Fruit fly (Drosophila melanogaster) whole organism, embryonic: ENCODE results near the gene CSN1b.

ENCODE experiments used
- Bgb ChIP-seq: fragments of 200-800 bp; sonication (Bioruptor generic); IDR thresholded peaks from 2 replicates; pipeline ENCODE4 v1.3.6; 2022; ENCODE audit warnings: missing biosample characterization, missing genetic modification characterization; ENCODE audit not compliant: partially characterized antibody
- CG11504 ChIP-seq: fragments of 200-800 bp; sonication (Bioruptor generic); optimal IDR thresholded peaks from 3 replicates; lab custom pipeline; 2019; ENCODE audit warnings: missing biosample characterization, mild to moderate bottlenecking, missing genetic modification characterization, moderate library complexity
- CG12155 ChIP-seq: fragments of 200-800 bp; sonication (Bioruptor generic); optimal IDR thresholded peaks from 3 replicates; lab custom pipeline; 2016; ENCODE audit warnings: missing biosample characterization, missing genetic modification characterization
- CG1529 ChIP-seq: fragments of 200-800 bp; sonication (Bioruptor generic); optimal IDR thresholded peaks from 3 replicates; lab custom pipeline; 2018; ENCODE audit warnings: missing biosample characterization, missing genetic modification characterization
- CG15479 ChIP-seq: fragments of 200-800 bp; sonication (Bioruptor generic); optimal IDR thresholded peaks from 3 replicates; lab custom pipeline; 2019; ENCODE audit warnings: missing biosample characterization, mild to moderate bottlenecking, missing genetic modification characterization, moderate library complexity
- CG16779 ChIP-seq: fragments of 200-800 bp; sonication (Bioruptor generic); IDR thresholded peaks from 2 replicates; pipeline ENCODE4 v1.3.6; 2022; ENCODE audit warnings: missing biosample characterization, missing genetic modification characterization
- CG16863 ChIP-seq: fragments of 200-800 bp; sonication (Bioruptor generic); optimal IDR thresholded peaks from 3 replicates; lab custom pipeline; 2016; ENCODE audit warnings: missing biosample characterization, missing genetic modification characterization
- CG17328 ChIP-seq: fragments of 200-800 bp; sonication (Bioruptor generic); IDR thresholded peaks from 2 replicates; pipeline ENCODE4 v1.3.6; 2022; ENCODE audit warnings: missing biosample characterization, missing genetic modification characterization
- CG17612 ChIP-seq: fragments of 200-800 bp; sonication (Bioruptor generic); IDR thresholded peaks from 2 replicates; pipeline ENCODE4 v1.3.6; 2022; ENCODE audit warnings: missing biosample characterization, missing genetic modification characterization
- CG17802 ChIP-seq: fragments of 200-800 bp; sonication (Bioruptor generic); optimal IDR thresholded peaks from 2 replicates; lab custom pipeline; 2018; ENCODE audit warnings: missing biosample characterization, mild to moderate bottlenecking, missing genetic modification characterization, moderate library complexity
- CG18011 ChIP-seq: fragments of 200-800 bp; sonication (Bioruptor generic); optimal IDR thresholded peaks from 2 replicates; lab custom pipeline; 2017; ENCODE audit warnings: missing biosample characterization, missing genetic modification characterization, mild to moderate bottlenecking, moderate library complexity, missing genotype
- CG32772 ChIP-seq: fragments of 200-800 bp; sonication (Bioruptor generic); IDR thresholded peaks from 2 replicates; pipeline ENCODE4 v1.3.6; 2022; ENCODE audit warnings: missing biosample characterization, missing genetic modification characterization
- CG34422 ChIP-seq: fragments of 200-800 bp; sonication (Bioruptor generic); IDR thresholded peaks from 3 replicates; pipeline ENCODE4 v1.3.6; 2022; ENCODE audit warnings: missing biosample characterization, missing genetic modification characterization
- CG4282 ChIP-seq: fragments of 200-800 bp; sonication (Bioruptor generic); optimal IDR thresholded peaks from 2 replicates; lab custom pipeline; 2016; ENCODE audit warnings: missing biosample characterization, missing genetic modification characterization
- CG4424 ChIP-seq: fragments of 200-800 bp; sonication (Bioruptor generic); optimal IDR thresholded peaks from 3 replicates; lab custom pipeline; 2016; ENCODE audit warnings: missing biosample characterization, missing genetic modification characterization
- CG5180 ChIP-seq: fragments of 200-800 bp; sonication (Bioruptor generic); optimal IDR thresholded peaks from 3 replicates; lab custom pipeline; 2017; ENCODE audit warnings: missing biosample characterization, missing genetic modification characterization, mild to moderate bottlenecking, moderate library complexity, missing genetic modification reagents
- CG6683 ChIP-seq: fragments of 200-800 bp; sonication (Bioruptor generic); optimal IDR thresholded peaks from 2 replicates; lab custom pipeline; 2017; ENCODE audit warnings: missing biosample characterization, mild to moderate bottlenecking, missing genetic modification characterization, missing genetic modification reagents
- CG6791 ChIP-seq: fragments of 200-800 bp; sonication (Bioruptor generic); IDR thresholded peaks from 3 replicates; pipeline ENCODE4 v1.3.6; 2022; ENCODE audit warnings: missing biosample characterization, missing genetic modification characterization; ENCODE audit not compliant: partially characterized antibody
- CG7963 ChIP-seq: fragments of 200-800 bp; sonication (Bioruptor generic); IDR thresholded peaks from 3 replicates; pipeline ENCODE4 v1.3.6; 2022; ENCODE audit warnings: missing biosample characterization, missing genetic modification characterization; ENCODE audit not compliant: partially characterized antibody
- CG9609 ChIP-seq: fragments of 200-800 bp; sonication (Bioruptor generic); optimal IDR thresholded peaks from 3 replicates; lab custom pipeline; 2016; ENCODE audit warnings: missing biosample characterization, missing genetic modification characterization
- CHES-1-like ChIP-seq: fragments of 200-800 bp; sonication (Bioruptor generic); optimal IDR thresholded peaks from 2 replicates; lab custom pipeline; 2016; ENCODE audit warnings: missing biosample characterization, missing genetic modification characterization
- CTCF ChIP-seq: fragments of 200-800 bp; sonication (Bioruptor generic); optimal IDR thresholded peaks from 2 replicates; lab custom pipeline; 2017; ENCODE audit warnings: missing biosample characterization, mild to moderate bottlenecking, missing genetic modification characterization, moderate library complexity
- Dad ChIP-seq: fragments of 200-800 bp; sonication (Bioruptor generic); optimal IDR thresholded peaks from 3 replicates; lab custom pipeline; 2016; ENCODE audit warnings: missing biosample characterization, missing genetic modification characterization
- Dp ChIP-seq: fragments of 200-800 bp; sonication (Bioruptor generic); optimal IDR thresholded peaks from 2 replicates; lab custom pipeline; 2018; ENCODE audit warnings: missing biosample characterization, mild to moderate bottlenecking, missing genetic modification characterization, moderate library complexity
- Drgx ChIP-seq: fragments of 200-800 bp; sonication (Bioruptor generic); IDR thresholded peaks from 2 replicates; pipeline ENCODE4 v1.3.6; 2022; ENCODE audit warnings: missing biosample characterization, missing genetic modification characterization
- Ets97D ChIP-seq: fragments of 200-800 bp; sonication (Bioruptor generic); optimal IDR thresholded peaks from 3 replicates; lab custom pipeline; 2016; ENCODE audit warnings: missing biosample characterization, missing genetic modification characterization
- HLH3B ChIP-seq: fragments of 200-800 bp; sonication (Bioruptor generic); IDR thresholded peaks from 2 replicates; pipeline ENCODE4 v1.3.6; 2022; ENCODE audit warnings: missing biosample characterization, missing genetic modification characterization
- Jarid2 ChIP-seq: fragments of 200-800 bp; sonication (Bioruptor generic); optimal IDR thresholded peaks from 3 replicates; lab custom pipeline; 2017; ENCODE audit warnings: mild to moderate bottlenecking, missing biosample characterization, missing genetic modification reagents, missing genetic modification characterization
- MESR4 ChIP-seq: fragments of 200-800 bp; sonication (Bioruptor generic); optimal IDR thresholded peaks from 2 replicates; lab custom pipeline; 2018; ENCODE audit warnings: missing biosample characterization, mild to moderate bottlenecking, missing genetic modification characterization, moderate library complexity
- Med ChIP-seq: fragments of 200-800 bp; sonication (Bioruptor generic); peaks from one replicate; lab custom pipeline; 2016; ENCODE audit warnings: missing biosample characterization, missing genetic modification characterization, mild to moderate bottlenecking, inconsistent platforms, moderate library complexity
- Meics ChIP-seq: fragments of 200-800 bp; sonication (Bioruptor generic); optimal IDR thresholded peaks from 2 replicates; lab custom pipeline; 2017; ENCODE audit warnings: missing biosample characterization, mild to moderate bottlenecking, missing genetic modification characterization
- Mes4 ChIP-seq: fragments of 200-800 bp; sonication (Bioruptor generic); optimal IDR thresholded peaks from 2 replicates; lab custom pipeline; 2016; ENCODE audit warnings: missing biosample characterization, missing genetic modification characterization
- Nf-YC ChIP-seq: fragments of 200-800 bp; optimal IDR thresholded peaks from 3 replicates; lab custom pipeline; 2019; ENCODE audit warnings: missing biosample characterization, mild to moderate bottlenecking, missing genetic modification characterization, moderate library complexity
- NfI ChIP-seq: fragments of 200-800 bp; sonication (Bioruptor generic); optimal IDR thresholded peaks from 3 replicates; lab custom pipeline; 2018; ENCODE audit warnings: missing biosample characterization, mild to moderate bottlenecking, missing genetic modification characterization, moderate library complexity
- Taf1 ChIP-seq: fragments of 200-800 bp; sonication (Bioruptor generic); IDR thresholded peaks from 2 replicates; pipeline ENCODE4 v1.3.6; 2022; ENCODE audit warnings: missing biosample characterization, missing genetic modification characterization
- al ChIP-seq: fragments of 200-800 bp; sonication (Bioruptor generic); IDR thresholded peaks from 2 replicates; pipeline ENCODE4 v1.3.6; 2022; ENCODE audit warnings: missing biosample characterization, missing genetic modification characterization
- ara ChIP-seq: fragments of 200-800 bp; sonication (Bioruptor generic); IDR thresholded peaks from 2 replicates; pipeline ENCODE4 v1.3.6; 2022; ENCODE audit warnings: missing biosample characterization, missing genetic modification characterization
- cad ChIP-seq: fragments of >200 bp; optimal IDR thresholded peaks from 2 replicates; lab custom pipeline; 2017; ENCODE audit warnings: missing biosample characterization, missing genetic modification characterization
- dati ChIP-seq: fragments of 200-800 bp; sonication (Bioruptor generic); IDR thresholded peaks from 2 replicates; pipeline ENCODE4 v1.3.6; 2022; ENCODE audit warnings: missing biosample characterization, missing genetic modification characterization
- dysf ChIP-seq: fragments of 200-800 bp; sonication (Bioruptor generic); IDR thresholded peaks from 3 replicates; pipeline ENCODE4 v1.3.6; 2022; ENCODE audit warnings: missing biosample characterization, missing genetic modification characterization
- ftz-f1 ChIP-seq: fragments of 200-800 bp; sonication (Bioruptor generic); optimal IDR thresholded peaks from 2 replicates; lab custom pipeline; 2016; ENCODE audit warnings: missing biosample characterization, missing genetic modification characterization
- hbn ChIP-seq: fragments of 200-800 bp; sonication (Bioruptor generic); IDR thresholded peaks from 2 replicates; pipeline ENCODE4 v1.3.6; 2022; ENCODE audit warnings: missing biosample characterization, missing genetic modification characterization; ENCODE audit not compliant: partially characterized antibody
- insv ChIP-seq, 2 experiments: fragments of 200-800 bp; sonication (Bioruptor generic); optimal IDR thresholded peaks; 3 replicates each; lab custom pipeline; 2016 to 2018; ENCODE audit warnings: missing biosample characterization in 2 of 2, missing genetic modification characterization in 2 of 2
- odd ChIP-seq: fragments of 200-800 bp; sonication (Bioruptor generic); optimal IDR thresholded peaks from 2 replicates; lab custom pipeline; 2017; ENCODE audit warnings: missing biosample characterization, mild to moderate bottlenecking, missing genetic modification characterization
- sc ChIP-seq, 3 experiments: fragments of >200 bp in 2 of 3; fragments of 200-800 bp in 1 of 3; sonication (Bioruptor generic) in 1 of 3; optimal IDR thresholded peaks; 2 replicates in 2 of 3; 3 replicates in 1 of 3; lab custom pipeline; 2017; ENCODE audit warnings: mild to moderate bottlenecking in 1 of 3, missing biosample characterization in 1 of 3, missing genetic modification characterization in 1 of 3, missing genetic modification reagents in 1 of 3
- sqz ChIP-seq: fragments of 200-800 bp; sonication (Bioruptor generic); optimal IDR thresholded peaks from 3 replicates; lab custom pipeline; 2018; ENCODE audit warnings: missing biosample characterization, mild to moderate bottlenecking, missing genetic modification characterization
- sr ChIP-seq: fragments of 200-800 bp; sonication (Bioruptor generic); IDR thresholded peaks from 3 replicates; pipeline ENCODE4 v1.3.6; 2022; ENCODE audit warnings: missing biosample characterization, missing genetic modification characterization
- trh ChIP-seq: fragments of 200-800 bp; sonication (Bioruptor generic); optimal IDR thresholded peaks from 2 replicates; lab custom pipeline; 2016; ENCODE audit warnings: missing biosample characterization, missing genetic modification characterization

Gene CSN1b

DNA sequence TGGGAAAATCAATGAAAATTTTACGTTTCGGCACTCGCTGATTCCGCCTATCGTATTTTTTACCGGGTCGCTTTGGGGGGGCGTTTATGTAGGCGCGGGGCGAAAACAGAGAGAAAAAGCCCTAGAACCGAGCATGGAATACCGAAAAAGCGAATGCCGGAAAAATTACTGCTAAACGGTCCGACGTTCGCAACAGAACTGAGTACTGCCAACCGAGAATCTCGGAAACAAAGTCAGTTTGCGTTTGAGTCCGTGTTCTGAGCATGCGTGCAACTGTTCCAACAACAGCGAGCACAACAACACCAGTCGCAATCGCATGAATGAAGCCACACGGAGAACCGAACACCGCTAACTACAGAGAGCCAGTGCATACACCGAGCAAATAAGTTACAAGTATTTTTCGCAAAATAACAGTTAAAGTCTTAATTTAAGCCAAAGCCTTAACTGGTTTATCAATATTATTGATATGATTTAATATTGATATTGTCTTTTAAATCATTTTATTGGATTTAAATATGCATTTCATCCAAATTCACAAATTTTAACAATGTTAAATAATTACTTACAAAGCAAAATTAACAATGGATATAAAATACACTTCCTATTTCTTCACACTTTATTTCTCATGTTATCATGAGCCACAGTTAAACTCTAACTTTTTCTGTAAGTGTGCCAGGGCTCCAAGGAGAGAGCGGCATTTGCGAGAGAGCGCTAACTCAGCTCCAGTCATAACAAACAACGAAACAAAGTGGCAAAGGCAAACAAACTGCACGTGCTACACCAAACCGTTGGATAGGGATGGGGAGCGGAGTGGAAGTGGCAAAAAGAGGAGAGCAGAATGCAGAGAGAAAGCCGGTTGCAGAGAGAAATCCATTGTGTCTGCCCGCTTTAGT, 14.2 kb downstream of the CSN1b start, which contains the start of gene CG3961 (continued):
- TF ChIP-seq Bgb (GFP tag; lab: Robert Waterston, UW): no peak; the same call in 1 of the 2 replicates
- peak; percentile 95 for TF ChIP-seq Meics (GFP tag; lab: Kevin White, UChicago)
- TF ChIP-seq CG17328 (GFP tag; lab: Robert Waterston, UW): peak; percentile 92
- TF ChIP-seq Drgx (GFP tag; lab: Robert Waterston, UW): peak; percentile 93
- no peak for TF ChIP-seq cad (GFP tag; lab: Kevin White, UChicago)
- TF ChIP-seq Dp (GFP tag; lab: Kevin White, UChicago): peak; percentile 20
- TF ChIP-seq trh: peak; percentile 92
- TF ChIP-seq ftz-f1 (GFP tag; lab: Kevin White, UChicago): no peak
- TF ChIP-seq sr (GFP tag; lab: Robert Waterston, UW): no peak
- peak; percentile 74 for TF ChIP-seq CG17802 (tag; lab: Kevin White, UChicago)
- TF ChIP-seq CG15479: peak; percentile 37
- peak; percentile 72 for TF ChIP-seq CTCF (GFP tag; lab: Kevin White, UChicago)
- peak; percentile 95 for TF ChIP-seq HLH3B (GFP tag; lab: Robert Waterston, UW)
- TF ChIP-seq CG18011 (GFP tag; lab: Kevin White, UChicago): peak; percentile 82
- TF ChIP-seq sc (optimal IDR thresholded peaks at IDR 0.05; lab: Kevin White, UChicago): no peak
- TF ChIP-seq sc (GFP tag; optimal IDR thresholded peaks at IDR 0.05; lab: Kevin White, UChicago): peak; percentile 99
- peak; percentile 97 for TF ChIP-seq sqz (GFP tag; lab: Kevin White, UChicago)
- no peak for TF ChIP-seq CG7963 (GFP tag; lab: Robert Waterston, UW)
- TF ChIP-seq CG16863 (GFP tag; lab: Kevin White, UChicago): peak; percentile 90
- peak; percentile 49 for TF ChIP-seq dati (GFP tag; lab: Robert Waterston, UW)
- TF ChIP-seq CG17612 (GFP tag; lab: Robert Waterston, UW): no peak
- peak; percentile 89 for TF ChIP-seq CG12155 (GFP tag; lab: Kevin White, UChicago)
- TF ChIP-seq hbn (GFP tag; lab: Robert Waterston, UW): no peak
- TF ChIP-seq CG9609 (GFP tag; lab: Kevin White, UChicago): peak; percentile 83
- TF ChIP-seq CG6791 (GFP tag; lab: Robert Waterston, UW): 0 out of 3 replicates have a peak, but pooled peaks have one; percentile 21
- peak; percentile 99 for TF ChIP-seq CG1529 (GFP tag; lab: Kevin White, UChicago)
- TF ChIP-seq CG32772 (GFP tag; lab: Robert Waterston, UW): peak; percentile 93
- TF ChIP-seq CHES-1-like: peak; percentile 83
- peak; percentile 86 for TF ChIP-seq Mes4 (GFP tag; lab: Kevin White, UChicago)
- TF ChIP-seq Dad (GFP tag; lab: Kevin White, UChicago): peak; percentile 86
- peak in 1 of 2 experiments; percentile 74 for TF ChIP-seq insv (GFP tag; optimal IDR thresholded peaks at IDR 0.05; lab: Kevin White, UChicago)
- TF ChIP-seq CG5180 (GFP tag; lab: Kevin White, UChicago): peak; percentile 93
- TF ChIP-seq CG6683 (GFP tag; lab: Kevin White, UChicago): peak; percentile 95
- peak; percentile 89 for TF ChIP-seq Nf-YC (tag; lab: Kevin White, UChicago)
- TF ChIP-seq odd (GFP tag; lab: Kevin White, UChicago): peak; percentile 98
- peak; percentile 95 for TF ChIP-seq NfI (GFP tag; lab: Kevin White, UChicago)
- peak; percentile 93 for TF ChIP-seq CG34422 (GFP tag; lab: Robert Waterston, UW)
- peak; percentile 61; the same call in 1 of the 2 replicates for TF ChIP-seq CG16779 (GFP tag; lab: Robert Waterston, UW)
- peak; percentile 40 for TF ChIP-seq Ets97D
- peak; percentile 93 for TF ChIP-seq Med (GFP tag; lab: Kevin White, UChicago)
- TF ChIP-seq dysf: peak; percentile 94
- TF ChIP-seq CG4282 (GFP tag; lab: Kevin White, UChicago): peak; percentile 2
- peak; percentile 98 for TF ChIP-seq CG11504 (tag; lab: Kevin White, UChicago)
- peak; percentile 73 for TF ChIP-seq al (GFP tag; lab: Robert Waterston, UW)
- peak; percentile 91; the same call in 1 of the 2 replicates for TF ChIP-seq ara (GFP tag; lab: Robert Waterston, UW)
- TF ChIP-seq Taf1: peak; percentile 51; the same call in 1 of the 2 replicates
- peak; percentile 98 for TF ChIP-seq CG4424 (GFP tag; lab: Kevin White, UChicago)
- TF ChIP-seq MESR4: peak; percentile 31
- TF ChIP-seq Jarid2 (GFP tag; lab: Kevin White, UChicago): peak; percentile 66
